Worm (Caenorhabditis elegans): Measurements from ENCODE around the gene ceh-18.

- TF ChIP-seq R02D3.7 (tag; optimal IDR thresholded peaks at IDR 0.05): no peak
- no peak for TF ChIP-seq nhr-10 (tag; optimal IDR thresholded peaks at IDR 0.05)
These were observed 63.4 kb downstream of the ceh-18 start for ce11 chrX:3794161-3794560.
